4 fruit fly cellular contexts compared by ENCODE assay signal in the genomic region with DNA sequence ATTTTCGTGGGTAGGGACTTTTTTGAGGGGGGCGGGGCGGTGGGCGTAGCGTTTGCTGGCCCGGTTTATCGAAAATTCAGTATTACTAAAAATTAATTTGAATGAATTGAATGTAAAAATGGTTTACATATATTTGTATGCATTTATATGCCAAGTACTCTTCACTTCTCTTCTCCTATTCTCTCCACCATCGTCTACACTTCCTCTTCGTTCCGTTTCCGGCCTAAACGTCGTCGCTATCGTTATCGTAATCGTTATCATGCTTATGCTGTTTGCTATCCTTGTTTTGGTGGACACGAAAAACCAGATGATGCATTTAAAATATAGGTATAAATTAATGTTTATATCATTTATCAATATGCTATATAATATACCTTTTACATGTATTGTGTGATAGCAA.
TF ChIP-seq lines count a peak whose summit lies in the region.

No protein-coding gene starts in this region.

- no peak for TF ChIP-seq CTCF in whole organism, embryonic (GFP tag; optimal IDR thresholded peaks at IDR 0.05; lab: Kevin White, UChicago)

TF ChIP-seq in whole organism, embryonic, 481 proteins besides CTCF, POLR2A, EP300 and RAD21 (continues in another document):
- TF ChIP-seq sqz (GFP tag; optimal IDR thresholded peaks at IDR 0.05; lab: Kevin White, UChicago) (no peak), CG3838 (GFP tag; optimal IDR thresholded peaks at IDR 0.05; lab: Kevin White, UChicago) (no peak), Doc3 (GFP tag; IDR thresholded peaks at IDR 0.05; lab: Robert Waterston, UW; ENCODE audit: partially characterized antibody) (no peak), CG12391 (tag; optimal IDR thresholded peaks at IDR 0.05; lab: Kevin White, UChicago) (peak; percentile 8), CG10565 (GFP tag; optimal IDR thresholded peaks at IDR 0.05; lab: Kevin White, UChicago) (no peak), wek (GFP tag; optimal IDR thresholded peaks at IDR 0.05; lab: Kevin White, UChicago) (peak; percentile 45), Hmr (GFP tag; optimal IDR thresholded peaks at IDR 0.05; lab: Kevin White, UChicago) (peak; percentile 40), kay (GFP tag; optimal IDR thresholded peaks at IDR 0.05; lab: Kevin White, UChicago) (no peak), inv (GFP tag; IDR thresholded peaks at IDR 0.05; lab: Robert Waterston, UW; ENCODE audit: partially characterized antibody) (no peak), wor (GFP tag; IDR thresholded peaks at IDR 0.05; lab: Robert Waterston, UW) (no peak), Ravus (GFP tag; IDR thresholded peaks at IDR 0.05; lab: Robert Waterston, UW) (no peak), CG9727 (GFP tag; optimal IDR thresholded peaks at IDR 0.05; lab: Kevin White, UChicago) (peak; percentile 39), Sry-δ (GFP tag; optimal IDR thresholded peaks at IDR 0.05; lab: Kevin White, UChicago) (no peak), tx (GFP tag; optimal IDR thresholded peaks at IDR 0.05; lab: Kevin White, UChicago) (no peak), E2f2 (GFP tag; IDR thresholded peaks at IDR 0.05; lab: Robert Waterston, UW) (peak; percentile 26), gfzf (GFP tag; optimal IDR thresholded peaks at IDR 0.05; lab: Kevin White, UChicago) (no peak), CG9437 (GFP tag; optimal IDR thresholded peaks at IDR 0.05; lab: Kevin White, UChicago) (peak; percentile 5), pan (optimal IDR thresholded peaks at IDR 0.05; lab: Kevin White, UChicago) (no peak), pan (GFP tag; optimal IDR thresholded peaks at IDR 0.05 in 1 of 2, IDR thresholded peaks at IDR 0.05 in 1 of 2) (no peak), CG12071 (GFP tag; optimal IDR thresholded peaks at IDR 0.05; lab: Kevin White, UChicago) (peak; percentile 48), bcd (GFP tag; optimal IDR thresholded peaks at IDR 0.05; lab: Kevin White, UChicago) (peak; percentile 18), Ada2b (GFP tag; IDR thresholded peaks at IDR 0.05; lab: Robert Waterston, UW) (no peak)

TF ChIP-seq in whole organism, prepupa, 60 proteins besides CTCF, POLR2A, EP300 and RAD21 (continues in another document):
- TF ChIP-seq OdsH (GFP tag; optimal IDR thresholded peaks at IDR 0.05; lab: Kevin White, UChicago) (no peak), topi (GFP tag; optimal IDR thresholded peaks at IDR 0.05; lab: Kevin White, UChicago) (no peak), Ets21C (GFP tag; optimal IDR thresholded peaks at IDR 0.05; lab: Kevin White, UChicago) (no peak), CG9139 (GFP tag; optimal IDR thresholded peaks at IDR 0.05; lab: Kevin White, UChicago) (no peak), eg (GFP tag; IDR thresholded peaks at IDR 0.05; lab: Robert Waterston, UW) (no peak), esn (GFP tag; optimal IDR thresholded peaks at IDR 0.05; lab: Kevin White, UChicago) (peak; percentile 25), CG8119 (GFP tag; IDR thresholded peaks at IDR 0.05; lab: Robert Waterston, UW) (no peak), Sox102F (GFP tag; optimal IDR thresholded peaks at IDR 0.05; lab: Kevin White, UChicago) (no peak), cyc (GFP tag; optimal IDR thresholded peaks at IDR 0.05; lab: Kevin White, UChicago) (no peak), salr (GFP tag; optimal IDR thresholded peaks at IDR 0.05; lab: Kevin White, UChicago) (no peak), Blimp-1 (GFP tag; optimal IDR thresholded peaks at IDR 0.05; lab: Kevin White, UChicago) (no peak), Eip93F (GFP tag; optimal IDR thresholded peaks at IDR 0.05; lab: Kevin White, UChicago) (no peak), Hr4 (GFP tag; optimal IDR thresholded peaks at IDR 0.05; lab: Kevin White, UChicago) (no peak), CG8632 (GFP tag; optimal IDR thresholded peaks at IDR 0.05; lab: Kevin White, UChicago) (no peak), CG16779 (tag; optimal IDR thresholded peaks at IDR 0.05; lab: Kevin White, UChicago) (no peak), CG32006 (GFP tag; optimal IDR thresholded peaks at IDR 0.05; lab: Kevin White, UChicago) (no peak), fd59A (GFP tag; optimal IDR thresholded peaks at IDR 0.05; lab: Kevin White, UChicago) (no peak), CG11902 (GFP tag; optimal IDR thresholded peaks at IDR 0.05; lab: Kevin White, UChicago) (no peak), fd85E (GFP tag; optimal IDR thresholded peaks at IDR 0.05; lab: Kevin White, UChicago) (no peak), ss (GFP tag; optimal IDR thresholded peaks at IDR 0.05; lab: Kevin White, UChicago) (no peak), Gug (GFP tag; IDR thresholded peaks at IDR 0.05; lab: Robert Waterston, UW) (no peak), Sox15 (GFP tag; optimal IDR thresholded peaks at IDR 0.05; lab: Kevin White, UChicago) (no peak), CG3032 (tag; optimal IDR thresholded peaks at IDR 0.05; lab: Kevin White, UChicago) (no peak), svp (GFP tag; lab: Kevin White, UChicago) (no peak)

TF ChIP-seq in whole organism, pupa, 21 proteins besides CTCF, POLR2A, EP300 and RAD21:
- TF ChIP-seq D1 (tag; optimal IDR thresholded peaks at IDR 0.05; lab: Kevin White, UChicago): no peak
- TF ChIP-seq CG34367 (tag; optimal IDR thresholded peaks at IDR 0.05; lab: Kevin White, UChicago): peak; percentile 2

TF ChIP-seq in whole organism, wandering third instar larva, 38 proteins besides CTCF, POLR2A, EP300 and RAD21:
- no peak for TF ChIP-seq CrebA (GFP tag; optimal IDR thresholded peaks at IDR 0.05; lab: Kevin White, UChicago; ENCODE audit: borderline replicate concordance)
- peak; percentile 14 for TF ChIP-seq rgr (GFP tag; optimal IDR thresholded peaks at IDR 0.05; lab: Kevin White, UChicago)
- peak; percentile 3 for TF ChIP-seq Sp1 (GFP tag; optimal IDR thresholded peaks at IDR 0.05; lab: Kevin White, UChicago)
